Fruit fly (Drosophila melanogaster) whole organism, embryonic: ENCODE measurements around the gene SkpA.
A peak's percentile ranks its signal among the peaks of the same experiment; 100 is the strongest.

Experiments
- ATbp ChIP-seq: fragments of 200-800 bp; sonication (Bioruptor generic); optimal IDR thresholded peaks from 2 replicates; lab custom pipeline; 2017; ENCODE audit warnings: missing biosample characterization, mild to moderate bottlenecking, missing genetic modification characterization, missing genetic modification reagents
- Atf3 ChIP-seq: fragments of 200-800 bp; sonication (Bioruptor generic); optimal IDR thresholded peaks from 3 replicates; lab custom pipeline; 2016; ENCODE audit warnings: missing biosample characterization, missing genetic modification characterization
- CG10147 ChIP-seq: fragments of 200-800 bp; sonication (Bioruptor generic); optimal IDR thresholded peaks from 2 replicates; lab custom pipeline; 2019; ENCODE audit warnings: missing biosample characterization, mild to moderate bottlenecking, missing genetic modification characterization, moderate library complexity
- CG10543 ChIP-seq: fragments of 200-800 bp; sonication (Bioruptor generic); optimal IDR thresholded peaks from 3 replicates; lab custom pipeline; 2017; ENCODE audit warnings: missing biosample characterization, mild to moderate bottlenecking, missing genetic modification characterization, moderate library complexity
- CG10654 ChIP-seq: fragments of 200-800 bp; sonication (Bioruptor generic); optimal IDR thresholded peaks from 2 replicates; lab custom pipeline; 2016; ENCODE audit warnings: missing biosample characterization, missing genetic modification characterization
- CG12744 ChIP-seq: fragments of 200-800 bp; sonication (Bioruptor generic); optimal IDR thresholded peaks from 2 replicates; lab custom pipeline; 2016; ENCODE audit warnings: missing biosample characterization, missing genetic modification characterization
- CG13894 ChIP-seq: fragments of 200-800 bp; sonication (Bioruptor generic); optimal IDR thresholded peaks from 3 replicates; lab custom pipeline; 2018; ENCODE audit warnings: missing biosample characterization, mild to moderate bottlenecking, missing genetic modification characterization, moderate library complexity
- CG15514 ChIP-seq: fragments of 200-800 bp; sonication (Bioruptor generic); optimal IDR thresholded peaks from 3 replicates; lab custom pipeline; 2017; ENCODE audit warnings: missing biosample characterization, missing genetic modification characterization, mild to moderate bottlenecking, moderate library complexity, missing genetic modification reagents
- CG17359 ChIP-seq: fragments of 200-800 bp; sonication (Bioruptor generic); optimal IDR thresholded peaks from 3 replicates; lab custom pipeline; 2018; ENCODE audit warnings: missing biosample characterization, mild to moderate bottlenecking, missing genetic modification characterization, moderate library complexity
- CG2116 ChIP-seq: fragments of 200-800 bp; sonication (Bioruptor generic); optimal IDR thresholded peaks from 3 replicates; lab custom pipeline; 2018; ENCODE audit warnings: missing biosample characterization, mild to moderate bottlenecking, missing genetic modification characterization
- CG2129 ChIP-seq: fragments of 200-800 bp; sonication (Bioruptor generic); IDR thresholded peaks from 2 replicates; pipeline ENCODE4 v1.3.6; 2022; ENCODE audit warnings: missing biosample characterization, missing genetic modification characterization; ENCODE audit not compliant: partially characterized antibody
- CG31388 ChIP-seq: fragments of 200-800 bp; sonication (Bioruptor generic); optimal IDR thresholded peaks from 2 replicates; lab custom pipeline; 2016; ENCODE audit warnings: missing biosample characterization, missing genetic modification characterization
- CG33213 ChIP-seq: fragments of 200-800 bp; sonication (Bioruptor generic); optimal IDR thresholded peaks from 3 replicates; lab custom pipeline; 2016; ENCODE audit warnings: missing biosample characterization, missing genetic modification characterization
- CG3407 ChIP-seq: fragments of 200-800 bp; sonication (Bioruptor generic); optimal IDR thresholded peaks from 2 replicates; lab custom pipeline; 2018; ENCODE audit warnings: missing biosample characterization, mild to moderate bottlenecking, missing genetic modification characterization
- CG4707 ChIP-seq: fragments of 200-800 bp; sonication (Bioruptor generic); optimal IDR thresholded peaks from 2 replicates; lab custom pipeline; 2018; ENCODE audit warnings: missing biosample characterization, mild to moderate bottlenecking, missing genetic modification characterization, moderate library complexity
- CG4820 ChIP-seq: fragments of 200-800 bp; sonication (Bioruptor generic); optimal IDR thresholded peaks from 3 replicates; lab custom pipeline; 2016; ENCODE audit warnings: missing biosample characterization, missing genetic modification characterization
- CG5953 ChIP-seq: fragments of 200-800 bp; sonication (Bioruptor generic); IDR thresholded peaks from 2 replicates; pipeline ENCODE4 v1.3.6; 2022; ENCODE audit warnings: missing biosample characterization, missing genetic modification characterization
- CG6254 ChIP-seq: fragments of 200-800 bp; sonication (Bioruptor generic); optimal IDR thresholded peaks from 3 replicates; lab custom pipeline; 2017; ENCODE audit warnings: mild to moderate bottlenecking, missing biosample characterization, missing genetic modification reagents, missing genetic modification characterization
- CG6654 ChIP-seq: fragments of 200-800 bp; sonication (Bioruptor generic); optimal IDR thresholded peaks from 2 replicates; lab custom pipeline; 2017; ENCODE audit warnings: missing biosample characterization, mild to moderate bottlenecking, missing genetic modification characterization
- CG6813 ChIP-seq: fragments of 200-800 bp; sonication (Bioruptor generic); optimal IDR thresholded peaks from 2 replicates; lab custom pipeline; 2017; ENCODE audit warnings: missing biosample characterization, missing genetic modification characterization, mild to moderate bottlenecking, moderate library complexity, missing genetic modification reagents
- CG7372 ChIP-seq: fragments of 200-800 bp; sonication (Bioruptor generic); IDR thresholded peaks from 2 replicates; pipeline ENCODE4 v1.3.6; 2022; ENCODE audit warnings: missing biosample characterization, missing genetic modification characterization
- CG7963 ChIP-seq: fragments of 200-800 bp; sonication (Bioruptor generic); IDR thresholded peaks from 3 replicates; pipeline ENCODE4 v1.3.6; 2022; ENCODE audit warnings: missing biosample characterization, missing genetic modification characterization; ENCODE audit not compliant: partially characterized antibody
- CG8290 ChIP-seq, 3 experiments: fragments of 200-800 bp; sonication (Bioruptor generic); optimal IDR thresholded peaks; 2 replicates each; lab custom pipeline; 2016 to 2019; ENCODE audit warnings: missing biosample characterization in 3 of 3, missing genetic modification characterization in 3 of 3, mild to moderate bottlenecking in 2 of 3, moderate library complexity in 1 of 3
- CG9437 ChIP-seq: fragments of 200-800 bp; sonication (Bioruptor generic); optimal IDR thresholded peaks from 2 replicates; lab custom pipeline; 2018; ENCODE audit warnings: missing biosample characterization, mild to moderate bottlenecking, missing genetic modification characterization
- Deaf1 ChIP-seq: fragments of 200-800 bp; optimal IDR thresholded peaks from 3 replicates; lab custom pipeline; 2019; ENCODE audit warnings: missing biosample characterization, mild to moderate bottlenecking, missing genetic modification characterization, moderate library complexity
- Ets97D ChIP-seq: fragments of 200-800 bp; sonication (Bioruptor generic); optimal IDR thresholded peaks from 3 replicates; lab custom pipeline; 2016; ENCODE audit warnings: missing biosample characterization, missing genetic modification characterization
- Fer2 ChIP-seq: fragments of 200-800 bp; sonication (Bioruptor generic); optimal IDR thresholded peaks from 2 replicates; lab custom pipeline; 2018; ENCODE audit warnings: missing biosample characterization, mild to moderate bottlenecking, missing genetic modification characterization, moderate library complexity
- GATAe ChIP-seq: fragments of 200-800 bp; sonication (Bioruptor generic); conservative IDR thresholded peaks from 2 replicates; pipeline ENCODE4 v1.3.6; 2022; ENCODE audit warnings: missing biosample characterization, missing genetic modification characterization
- HHEX ChIP-seq: fragments of 200-800 bp; sonication (Bioruptor generic); optimal IDR thresholded peaks from 3 replicates; lab custom pipeline; 2017; ENCODE audit warnings: missing biosample characterization, mild to moderate bottlenecking, missing genetic modification characterization, missing genetic modification reagents
- Hr39 ChIP-seq: fragments of >200 bp; optimal IDR thresholded peaks from 2 replicates; lab custom pipeline; 2017
- MBD-R2 ChIP-seq: fragments of 200-800 bp; sonication (Bioruptor generic); IDR thresholded peaks from 2 replicates; pipeline ENCODE4 v1.3.6; 2022; ENCODE audit warnings: missing biosample characterization, missing genetic modification characterization
- Mes4 ChIP-seq: fragments of 200-800 bp; sonication (Bioruptor generic); optimal IDR thresholded peaks from 2 replicates; lab custom pipeline; 2016; ENCODE audit warnings: missing biosample characterization, missing genetic modification characterization
- Neu2 ChIP-seq: fragments of 200-800 bp; sonication (Bioruptor generic); optimal IDR thresholded peaks from 3 replicates; lab custom pipeline; 2016; ENCODE audit warnings: missing biosample characterization, missing genetic modification characterization, borderline replicate concordance
- Oaz ChIP-seq: fragments of 200-800 bp; sonication (Bioruptor generic); IDR thresholded peaks from 2 replicates; pipeline ENCODE4 v1.3.6; 2022; ENCODE audit warnings: missing biosample characterization, missing genetic modification characterization
- Optix ChIP-seq: fragments of 200-800 bp; sonication (Bioruptor generic); IDR thresholded peaks from 3 replicates; pipeline ENCODE4 v1.3.6; 2022; ENCODE audit warnings: missing biosample characterization, missing genetic modification characterization
- ara ChIP-seq: fragments of 200-800 bp; sonication (Bioruptor generic); IDR thresholded peaks from 2 replicates; pipeline ENCODE4 v1.3.6; 2022; ENCODE audit warnings: missing biosample characterization, missing genetic modification characterization
- cad ChIP-seq: fragments of >200 bp; optimal IDR thresholded peaks from 2 replicates; lab custom pipeline; 2017; ENCODE audit warnings: missing biosample characterization, missing genetic modification characterization
- cwo ChIP-seq: fragments of 200-800 bp; sonication (Bioruptor generic); optimal IDR thresholded peaks from 3 replicates; lab custom pipeline; 2017; ENCODE audit warnings: missing biosample characterization, missing genetic modification characterization, mild to moderate bottlenecking, moderate library complexity, missing genetic modification reagents
- mirr ChIP-seq: fragments of 200-800 bp; sonication (Bioruptor generic); optimal IDR thresholded peaks from 3 replicates; lab custom pipeline; 2018; ENCODE audit warnings: missing biosample characterization, mild to moderate bottlenecking, missing genetic modification characterization
- nerfin-1 ChIP-seq: fragments of 200-800 bp; sonication (Bioruptor generic); optimal IDR thresholded peaks from 3 replicates; lab custom pipeline; 2019; ENCODE audit warnings: missing biosample characterization, mild to moderate bottlenecking, missing genetic modification characterization, moderate library complexity
- nerfin-2 ChIP-seq: fragments of 200-800 bp; sonication (Bioruptor generic); IDR thresholded peaks from 2 replicates; pipeline ENCODE4 v1.3.6; 2022; ENCODE audit warnings: missing biosample characterization, missing genetic modification characterization; ENCODE audit not compliant: partially characterized antibody
- nom ChIP-seq: fragments of 200-800 bp; sonication (Bioruptor generic); optimal IDR thresholded peaks from 2 replicates; lab custom pipeline; 2017; ENCODE audit warnings: missing biosample characterization, missing genetic modification characterization, mild to moderate bottlenecking, moderate library complexity, missing genetic modification reagents
- p53 ChIP-seq: fragments of 200-800 bp; sonication (Bioruptor generic); optimal IDR thresholded peaks from 2 replicates; lab custom pipeline; 2016; ENCODE audit warnings: missing biosample characterization, missing genetic modification characterization
- pfk ChIP-seq: fragments of 200-800 bp; sonication (Bioruptor generic); optimal IDR thresholded peaks from 2 replicates; lab custom pipeline; 2018; ENCODE audit warnings: missing biosample characterization, mild to moderate bottlenecking, missing genetic modification characterization, moderate library complexity
- phol ChIP-seq: fragments of 200-800 bp; sonication (Bioruptor generic); optimal IDR thresholded peaks from 3 replicates; lab custom pipeline; 2018; ENCODE audit warnings: missing biosample characterization, mild to moderate bottlenecking, missing genetic modification characterization, moderate library complexity
- pros ChIP-seq: fragments of 200-800 bp; sonication (Bioruptor generic); optimal IDR thresholded peaks from 3 replicates; lab custom pipeline; 2019; ENCODE audit warnings: missing biosample characterization, mild to moderate bottlenecking, missing genetic modification characterization, moderate library complexity
- pum ChIP-seq: fragments of 200-800 bp; sonication (Bioruptor generic); optimal IDR thresholded peaks from 2 replicates; lab custom pipeline; 2016; ENCODE audit warnings: missing biosample characterization, missing genetic modification characterization
- sqz ChIP-seq: fragments of 200-800 bp; sonication (Bioruptor generic); optimal IDR thresholded peaks from 3 replicates; lab custom pipeline; 2018; ENCODE audit warnings: missing biosample characterization, mild to moderate bottlenecking, missing genetic modification characterization
- tgo ChIP-seq: fragments of 200-800 bp; sonication (Bioruptor generic); IDR thresholded peaks from 3 replicates; pipeline ENCODE4 v1.3.6; 2022; ENCODE audit warnings: missing biosample characterization, missing genetic modification characterization
- wdn ChIP-seq: fragments of 200-800 bp; sonication (Bioruptor generic); IDR thresholded peaks from 2 replicates; pipeline ENCODE4 v1.3.6; 2022; ENCODE audit warnings: missing biosample characterization, missing genetic modification characterization
- zf30C ChIP-seq: fragments of 200-800 bp; sonication (Bioruptor generic); optimal IDR thresholded peaks from 3 replicates; lab custom pipeline; 2018; ENCODE audit warnings: missing biosample characterization, mild to moderate bottlenecking, missing genetic modification characterization

The SkpA gene

dm6 chrX:696064-696463 lies 40.1 kb downstream of the SkpA start (continued):
- TF ChIP-seq MBD-R2: no peak
- TF ChIP-seq CG2129 (GFP tag; lab: Robert Waterston, UW): no peak
- no peak for TF ChIP-seq wdn (GFP tag; lab: Robert Waterston, UW)
- TF ChIP-seq HHEX (GFP tag; lab: Kevin White, UChicago): no peak
- TF ChIP-seq CG6813 (GFP tag; lab: Kevin White, UChicago): no peak
- TF ChIP-seq tgo (GFP tag; lab: Robert Waterston, UW): no peak
- TF ChIP-seq Ets97D (GFP tag; lab: Kevin White, UChicago): no peak
- no peak for TF ChIP-seq nerfin-1
- no peak for TF ChIP-seq p53 (GFP tag; lab: Kevin White, UChicago)
- TF ChIP-seq Oaz (GFP tag; lab: Robert Waterston, UW): no peak
- TF ChIP-seq CG7372: no peak
- TF ChIP-seq Deaf1: no peak
- no peak for TF ChIP-seq CG12744 (GFP tag; lab: Kevin White, UChicago)
- no peak for TF ChIP-seq CG10654 (GFP tag; lab: Kevin White, UChicago)
- no peak for TF ChIP-seq Fer2 (tag; lab: Kevin White, UChicago)
- no peak for TF ChIP-seq mirr (GFP tag; lab: Kevin White, UChicago)
- no peak for TF ChIP-seq Hr39
- no peak for TF ChIP-seq CG6654 (GFP tag; lab: Kevin White, UChicago)
- TF ChIP-seq nom: no peak
- TF ChIP-seq CG4707 (GFP tag; lab: Kevin White, UChicago): no peak
- TF ChIP-seq CG10147 (GFP tag; lab: Kevin White, UChicago): no peak
- TF ChIP-seq CG8290 (GFP tag; optimal IDR thresholded peaks at IDR 0.05; lab: Kevin White, UChicago): no peak
- no peak for TF ChIP-seq CG8290 (tag; optimal IDR thresholded peaks at IDR 0.05; lab: Kevin White, UChicago)
- TF ChIP-seq sqz (GFP tag; lab: Kevin White, UChicago): no peak
- TF ChIP-seq phol (tag; lab: Kevin White, UChicago): peak; percentile 33
- TF ChIP-seq CG5953: no peak
- TF ChIP-seq CG2116: no peak
- no peak for TF ChIP-seq CG7963 (GFP tag; lab: Robert Waterston, UW)
- no peak for TF ChIP-seq CG13894 (tag; lab: Kevin White, UChicago)
- TF ChIP-seq Atf3: no peak
- TF ChIP-seq nerfin-2: no peak
- TF ChIP-seq CG17359: peak; percentile 25
- TF ChIP-seq CG9437 (GFP tag; lab: Kevin White, UChicago): no peak
- TF ChIP-seq CG31388 (GFP tag; lab: Kevin White, UChicago): no peak
- TF ChIP-seq Optix (GFP tag; lab: Robert Waterston, UW): no peak
- TF ChIP-seq ATbp: peak; percentile 17
- TF ChIP-seq CG3407 (GFP tag; lab: Kevin White, UChicago): no peak
- TF ChIP-seq pros (GFP tag; lab: Kevin White, UChicago): no peak
- peak; percentile 51; the same call in 1 of the 2 replicates for TF ChIP-seq ara
- TF ChIP-seq CG33213 (GFP tag; lab: Kevin White, UChicago): no peak
- no peak for TF ChIP-seq cwo (GFP tag; lab: Kevin White, UChicago)
- TF ChIP-seq pfk (GFP tag; lab: Kevin White, UChicago): no peak
- TF ChIP-seq CG6254 (GFP tag; lab: Kevin White, UChicago): peak; percentile 47
- TF ChIP-seq CG10543: no peak
- TF ChIP-seq pum (GFP tag; lab: Kevin White, UChicago): no peak
- TF ChIP-seq CG4820: no peak
- TF ChIP-seq GATAe: no peak
- no peak for TF ChIP-seq Mes4 (GFP tag; lab: Kevin White, UChicago)
- no peak for TF ChIP-seq Neu2 (GFP tag; lab: Kevin White, UChicago)
- no peak for TF ChIP-seq CG15514 (GFP tag; lab: Kevin White, UChicago)
- no peak for TF ChIP-seq cad (GFP tag; lab: Kevin White, UChicago)
- no peak for TF ChIP-seq zf30C (GFP tag; lab: Kevin White, UChicago)
